Worm (Caenorhabditis elegans): Measurements from ENCODE around the gene dhs-29.

dhs-29 gene

ce11 chrX:7651219-7651958 lies 13.3 kb downstream of the dhs-29 start:
- TF ChIP-seq him-1 (tag; optimal IDR thresholded peaks at IDR 0.05): no peak
- TF ChIP-seq W03F9.2 (tag; optimal IDR thresholded peaks at IDR 0.05): no peak
- no peak for TF ChIP-seq dao-5 (tag; optimal IDR thresholded peaks at IDR 0.05)

- TF ChIP-seq W03F9.2 (tag; optimal IDR thresholded peaks at IDR 0.05) (no peak), him-1 (tag; optimal IDR thresholded peaks at IDR 0.05) (no peak), dao-5 (tag; optimal IDR thresholded peaks at IDR 0.05) (no peak)
Observed at ce11 chrX:7645313-7645712, 19.4 kb downstream of the dhs-29 start, which contains the start of gene F26A10.2. TSS of gene F26A10.2 (minus strand) at chrX:7645413.

- no peak for TF ChIP-seq dao-5 (tag; optimal IDR thresholded peaks at IDR 0.05)
- no peak for TF ChIP-seq W03F9.2 (tag; optimal IDR thresholded peaks at IDR 0.05)
- no peak for TF ChIP-seq him-1 (tag; optimal IDR thresholded peaks at IDR 0.05)
Observed at ce11 chrX:7640811-7641210, 23.9 kb downstream of the dhs-29 start.

- TF ChIP-seq him-1 (tag; optimal IDR thresholded peaks at IDR 0.05) (no peak), W03F9.2 (tag; optimal IDR thresholded peaks at IDR 0.05) (no peak), dao-5 (tag; optimal IDR thresholded peaks at IDR 0.05) (no peak)
Observed at ce11 chrX:7640391-7640790, 24.3 kb downstream of the dhs-29 start.

ce11 chrX:7638790-7639189 lies 25.9 kb downstream of the dhs-29 start:
- TF ChIP-seq him-1 (tag; optimal IDR thresholded peaks at IDR 0.05): no peak
- no peak for TF ChIP-seq dao-5 (tag; optimal IDR thresholded peaks at IDR 0.05)
- no peak for TF ChIP-seq W03F9.2 (tag; optimal IDR thresholded peaks at IDR 0.05)

- TF ChIP-seq W03F9.2 (tag; optimal IDR thresholded peaks at IDR 0.05) (no peak), dao-5 (tag; optimal IDR thresholded peaks at IDR 0.05) (no peak), him-1 (tag; optimal IDR thresholded peaks at IDR 0.05) (no peak)
Observed at ce11 chrX:7636037-7636436, 28.7 kb downstream of the dhs-29 start.

ce11 chrX:7627351-7627750 lies 37.4 kb downstream of the dhs-29 start, which contains the start of gene nlp-61:
TSS of gene nlp-61 (plus strand) at chrX:7627651.
- TF ChIP-seq dao-5 (tag; optimal IDR thresholded peaks at IDR 0.05): no peak
- no peak for TF ChIP-seq W03F9.2 (tag; optimal IDR thresholded peaks at IDR 0.05)
- no peak for TF ChIP-seq him-1 (tag; optimal IDR thresholded peaks at IDR 0.05)

- TF ChIP-seq W03F9.2 (tag; optimal IDR thresholded peaks at IDR 0.05) (no peak), him-1 (tag; optimal IDR thresholded peaks at IDR 0.05) (no peak), dao-5 (tag; optimal IDR thresholded peaks at IDR 0.05) (no peak)
Observed at ce11 chrX:7614466-7614865, 50.3 kb downstream of the dhs-29 start.
